Worm (Caenorhabditis elegans): ENCODE data around the gene duo-1.

- no peak for TF ChIP-seq him-1 (tag; optimal IDR thresholded peaks at IDR 0.05)
- TF ChIP-seq W03F9.2 (tag; optimal IDR thresholded peaks at IDR 0.05): no peak
- no peak for TF ChIP-seq dao-5 (tag; optimal IDR thresholded peaks at IDR 0.05)
Observed at ce11 chrV:11541284-11541683, 13.1 kb upstream of the duo-1 start.
